Worm (Caenorhabditis elegans) whole organism, L4 larva: ENCODE data around the gene Y82E9BR.10.

ENCODE experiments used
- D1046.2 ChIP-seq: fragments of 200-800 bp; sonication (Bioruptor generic); IDR thresholded peaks from 2 replicates; pipeline ENCODE4 v1.3.6; 2022; ENCODE audit warnings: missing genetic modification characterization, missing compliant biosample characterization
- F37D6.2 ChIP-seq: sonication (generic microtip); optimal IDR thresholded peaks from 2 replicates; lab custom pipeline; 2016; ENCODE audit warnings: mild to moderate bottlenecking, missing genetic modification characterization, missing compliant biosample characterization
- F49E8.2 ChIP-seq: sonication (generic microtip); optimal IDR thresholded peaks from 2 replicates; lab custom pipeline; 2016; ENCODE audit warnings: missing compliant biosample characterization, mild to moderate bottlenecking, missing genetic modification characterization, borderline replicate concordance
- Y105C5A.15 ChIP-seq: fragments of 200-800 bp; sonication (Bioruptor generic); IDR thresholded peaks from 2 replicates; pipeline ENCODE4 v1.3.6; 2022; ENCODE audit warnings: missing genetic modification characterization, missing compliant biosample characterization
- Y48G9A.11 ChIP-seq: fragments of 200-800 bp; sonication (Bioruptor generic); IDR thresholded peaks from 2 replicates; pipeline ENCODE4 v1.3.6; 2022; ENCODE audit warnings: missing genetic modification reagents, missing genetic modification characterization, missing compliant biosample characterization
- ZK546.5 ChIP-seq, 2 experiments: sonication (generic microtip); optimal IDR thresholded peaks; 2 replicates each; lab custom pipeline; 2017; ENCODE audit warnings: missing biosample characterization in 2 of 2, missing genetic modification characterization in 2 of 2
- aha-1 ChIP-seq: fragments of 150-350 bp; peaks from one replicate; lab custom pipeline; 2014; ENCODE audit warnings: missing biosample characterization, missing genetic modification characterization
- ama-1 ChIP-seq: fragments of 150-350 bp; optimal IDR thresholded peaks from 2 replicates; lab custom pipeline; 2014; ENCODE audit warnings: inconsistent platforms, mixed read lengths
- attf-4 ChIP-seq: sonication (generic microtip); optimal IDR thresholded peaks from 3 replicates; lab custom pipeline; 2017; ENCODE audit warnings: missing biosample characterization, missing genetic modification characterization
- ceh-32 ChIP-seq: sonication (generic microtip); optimal IDR thresholded peaks from 2 replicates; lab custom pipeline; 2016; ENCODE audit warnings: mild to moderate bottlenecking, missing genetic modification characterization, missing compliant biosample characterization; ENCODE audit not compliant: poor library complexity
- ceh-44 ChIP-seq: fragments of 200-800 bp; sonication (Bioruptor generic); IDR thresholded peaks from 2 replicates; pipeline ENCODE4 v1.3.6; 2022; ENCODE audit warnings: missing genetic modification reagents, missing genetic modification characterization, missing compliant biosample characterization
- ceh-82 ChIP-seq: sonication (generic microtip); optimal IDR thresholded peaks from 2 replicates; lab custom pipeline; 2017; ENCODE audit warnings: missing biosample characterization, missing genetic modification characterization
- ces-1 ChIP-seq: fragments of 150-350 bp; sonication (generic microtip); optimal IDR thresholded peaks from 4 replicates; lab custom pipeline; 2014; ENCODE audit warnings: missing biosample characterization, missing genetic modification reagents, missing genetic modification characterization
- cey-2 ChIP-seq: sonication (generic microtip); optimal IDR thresholded peaks from 3 replicates; lab custom pipeline; 2017; ENCODE audit warnings: missing genetic modification characterization, mild to moderate bottlenecking, missing compliant biosample characterization, antibody characterized with exemption, borderline replicate concordance; ENCODE audit not compliant: insufficient read depth
- daf-12 ChIP-seq: fragments of 150-350 bp; optimal IDR thresholded peaks from 2 replicates; lab custom pipeline; 2014; ENCODE audit warnings: missing biosample characterization, missing genetic modification reagents, missing genetic modification characterization
- daf-16 ChIP-seq, 3 experiments: sonication (generic microtip); optimal IDR thresholded peaks; 2 replicates each; lab custom pipeline; 2016 to 2017; ENCODE audit warnings: missing genetic modification characterization in 3 of 3, missing genetic modification reagents in 3 of 3, mild to moderate bottlenecking in 2 of 3, missing compliant biosample characterization in 2 of 3, missing biosample characterization in 1 of 3, moderate library complexity in 1 of 3
- daf-19 ChIP-seq: fragments of 200-800 bp; sonication (Bioruptor generic); conservative IDR thresholded peaks from 2 replicates; pipeline ENCODE4 v1.3.6; 2022; ENCODE audit warnings: missing genetic modification characterization, missing compliant biosample characterization
- daf-8 ChIP-seq: fragments of 200-800 bp; sonication (Bioruptor generic); IDR thresholded peaks from 2 replicates; pipeline ENCODE4 v1.3.6; 2022; ENCODE audit warnings: missing genetic modification characterization, missing compliant biosample characterization
- dmd-9 ChIP-seq: fragments of 200-800 bp; sonication (Bioruptor generic); IDR thresholded peaks from 2 replicates; pipeline ENCODE4 v1.3.6; 2022; ENCODE audit warnings: missing genetic modification reagents, missing genetic modification characterization, missing compliant biosample characterization
- duxl-1 ChIP-seq: sonication (generic microtip); optimal IDR thresholded peaks from 2 replicates; lab custom pipeline; 2016; ENCODE audit warnings: mild to moderate bottlenecking, missing genetic modification characterization, moderate library complexity, missing compliant biosample characterization; ENCODE audit not compliant: poor library complexity
- dve-1 ChIP-seq: sonication (generic microtip); optimal IDR thresholded peaks from 2 replicates; lab custom pipeline; 2017; ENCODE audit warnings: antibody characterized with exemption, mild to moderate bottlenecking, missing genetic modification characterization, missing compliant biosample characterization; ENCODE audit not compliant: insufficient read depth
- egl-43 ChIP-seq: fragments of 200-800 bp; sonication (Bioruptor generic); IDR thresholded peaks from 2 replicates; pipeline ENCODE4 v1.3.6; 2022; ENCODE audit warnings: missing genetic modification reagents, missing genetic modification characterization, missing compliant biosample characterization
- fos-1 ChIP-seq: fragments of 150-350 bp; optimal IDR thresholded peaks from 2 replicates; lab custom pipeline; 2014; ENCODE audit warnings: missing biosample characterization, missing genetic modification characterization
- hif-1 ChIP-seq, 2 experiments: sonication (generic microtip); optimal IDR thresholded peaks; 2 replicates each; lab custom pipeline; 2016 to 2017; ENCODE audit warnings: missing compliant biosample characterization in 2 of 2, missing genetic modification characterization in 2 of 2, missing genetic modification reagents in 2 of 2, missing genotype in 2 of 2, mild to moderate bottlenecking in 1 of 2
- hmg-1.1 ChIP-seq: fragments of 200-800 bp; sonication (Bioruptor generic); IDR thresholded peaks from 2 replicates; pipeline ENCODE4 v1.3.6; 2022; ENCODE audit warnings: missing genetic modification reagents, missing genetic modification characterization, missing compliant biosample characterization
- jun-1 ChIP-seq: fragments of 150-350 bp; optimal IDR thresholded peaks from 2 replicates; lab custom pipeline; 2014; ENCODE audit warnings: missing biosample characterization, missing genetic modification reagents, missing genetic modification characterization
- lim-7 ChIP-seq: fragments of 200-800 bp; sonication (Bioruptor generic); IDR thresholded peaks from 2 replicates; pipeline ENCODE4 v1.3.6; 2022; ENCODE audit warnings: missing genetic modification characterization, missing compliant biosample characterization
- lin-1 ChIP-seq: fragments of 200-800 bp; sonication (Bioruptor generic); IDR thresholded peaks from 2 replicates; pipeline ENCODE4 v1.3.6; 2022; ENCODE audit warnings: missing genetic modification reagents, missing genetic modification characterization, missing compliant biosample characterization
- lin-15B ChIP-seq: fragments of 150-350 bp; sonication (generic microtip); optimal IDR thresholded peaks from 3 replicates; lab custom pipeline; 2014; ENCODE audit warnings: missing biosample characterization, missing genetic modification characterization
- lin-38 ChIP-seq: fragments of 200-800 bp; sonication (Bioruptor generic); IDR thresholded peaks from 2 replicates; pipeline ENCODE4 v1.3.6; 2022; ENCODE audit warnings: missing genetic modification reagents, missing genetic modification characterization, missing compliant biosample characterization
- lir-3 ChIP-seq: sonication (generic microtip); optimal IDR thresholded peaks from 2 replicates; lab custom pipeline; 2016; ENCODE audit warnings: mild to moderate bottlenecking, missing genetic modification characterization, missing compliant biosample characterization
- madf-9 ChIP-seq: fragments of 200-800 bp; sonication (Bioruptor generic); conservative IDR thresholded peaks from 2 replicates; pipeline ENCODE4 v1.3.6; 2022; ENCODE audit warnings: missing genetic modification reagents, missing genetic modification characterization, missing compliant biosample characterization
- mdl-1 ChIP-seq, 2 experiments: fragments of 150-350 bp in 1 of 2; sonication (generic microtip) in 1 of 2; optimal IDR thresholded peaks; 2 replicates each; lab custom pipeline; 2014 to 2017; ENCODE audit warnings: missing biosample characterization in 2 of 2, missing genetic modification characterization in 2 of 2
- mes-2 ChIP-seq: sonication (generic microtip); optimal IDR thresholded peaks from 2 replicates; lab custom pipeline; 2016; ENCODE audit warnings: missing genotype, mild to moderate bottlenecking, missing genetic modification characterization, missing compliant biosample characterization; ENCODE audit not compliant: poor library complexity, severe bottlenecking
- mxl-2 ChIP-seq: fragments of 200-800 bp; sonication (Bioruptor generic); conservative IDR thresholded peaks from 2 replicates; pipeline ENCODE4 v1.3.6; 2022; ENCODE audit warnings: missing genetic modification reagents, missing genetic modification characterization, missing compliant biosample characterization
- nhr-11 ChIP-seq: fragments of 150-350 bp; optimal IDR thresholded peaks from 2 replicates; lab custom pipeline; 2014; ENCODE audit warnings: missing biosample characterization, missing genetic modification characterization
- nhr-28 ChIP-seq: fragments of 150-350 bp; optimal IDR thresholded peaks from 2 replicates; lab custom pipeline; 2014; ENCODE audit warnings: missing biosample characterization, missing genetic modification characterization
- nhr-41 ChIP-seq: fragments of 200-800 bp; sonication (Bioruptor generic); IDR thresholded peaks from 2 replicates; pipeline ENCODE4 v1.3.6; 2022; ENCODE audit warnings: missing genetic modification reagents, missing genetic modification characterization, missing compliant biosample characterization
- nhr-42 ChIP-seq: fragments of 200-800 bp; sonication (Bioruptor generic); IDR thresholded peaks from 2 replicates; pipeline ENCODE4 v1.3.6; 2022; ENCODE audit warnings: missing genetic modification characterization, missing compliant biosample characterization
- nhr-76 ChIP-seq: fragments of 150-350 bp; optimal IDR thresholded peaks from 2 replicates; lab custom pipeline; 2014; ENCODE audit warnings: missing biosample characterization, missing genetic modification characterization
- nhr-77 ChIP-seq: fragments of 150-350 bp; optimal IDR thresholded peaks from 2 replicates; lab custom pipeline; 2014; ENCODE audit warnings: missing biosample characterization, missing genetic modification characterization
- pqm-1 ChIP-seq: sonication (generic microtip); optimal IDR thresholded peaks from 2 replicates; lab custom pipeline; 2017; ENCODE audit warnings: missing biosample characterization, missing genetic modification characterization
- snpc-4 ChIP-seq: fragments of 150-350 bp; optimal IDR thresholded peaks from 2 replicates; lab custom pipeline; 2014; ENCODE audit warnings: missing biosample characterization, missing genetic modification characterization
- tra-1 ChIP-seq: fragments of 200-800 bp; sonication (Bioruptor generic); IDR thresholded peaks from 2 replicates; pipeline ENCODE4 v1.3.6; 2022; ENCODE audit warnings: missing genetic modification reagents, missing genetic modification characterization, missing compliant biosample characterization
- unc-130 ChIP-seq: sonication (generic microtip); optimal IDR thresholded peaks from 2 replicates; lab custom pipeline; 2016; ENCODE audit warnings: missing genetic modification reagents, missing genetic modification characterization, missing compliant biosample characterization
- zag-1 ChIP-seq: fragments of 150-350 bp; optimal IDR thresholded peaks from 2 replicates; lab custom pipeline; 2014; ENCODE audit warnings: missing biosample characterization, missing genetic modification characterization
- zip-11 ChIP-seq: fragments of 200-800 bp; sonication (Bioruptor generic); IDR thresholded peaks from 2 replicates; pipeline ENCODE4 v1.3.6; 2022; ENCODE audit warnings: missing genetic modification characterization, missing compliant biosample characterization
- zip-2 ChIP-seq: fragments of 150-350 bp; optimal IDR thresholded peaks from 2 replicates; lab custom pipeline; 2014; ENCODE audit warnings: missing biosample characterization, missing genetic modification characterization
- ztf-11 ChIP-seq: fragments of 150-350 bp; optimal IDR thresholded peaks from 2 replicates; lab custom pipeline; 2014; ENCODE audit warnings: missing biosample characterization, missing genetic modification characterization
- ztf-7 ChIP-seq: fragments of 150-350 bp; optimal IDR thresholded peaks from 2 replicates; lab custom pipeline; 2014; ENCODE audit warnings: missing biosample characterization, missing genetic modification characterization

Y82E9BR.10 gene

DNA sequence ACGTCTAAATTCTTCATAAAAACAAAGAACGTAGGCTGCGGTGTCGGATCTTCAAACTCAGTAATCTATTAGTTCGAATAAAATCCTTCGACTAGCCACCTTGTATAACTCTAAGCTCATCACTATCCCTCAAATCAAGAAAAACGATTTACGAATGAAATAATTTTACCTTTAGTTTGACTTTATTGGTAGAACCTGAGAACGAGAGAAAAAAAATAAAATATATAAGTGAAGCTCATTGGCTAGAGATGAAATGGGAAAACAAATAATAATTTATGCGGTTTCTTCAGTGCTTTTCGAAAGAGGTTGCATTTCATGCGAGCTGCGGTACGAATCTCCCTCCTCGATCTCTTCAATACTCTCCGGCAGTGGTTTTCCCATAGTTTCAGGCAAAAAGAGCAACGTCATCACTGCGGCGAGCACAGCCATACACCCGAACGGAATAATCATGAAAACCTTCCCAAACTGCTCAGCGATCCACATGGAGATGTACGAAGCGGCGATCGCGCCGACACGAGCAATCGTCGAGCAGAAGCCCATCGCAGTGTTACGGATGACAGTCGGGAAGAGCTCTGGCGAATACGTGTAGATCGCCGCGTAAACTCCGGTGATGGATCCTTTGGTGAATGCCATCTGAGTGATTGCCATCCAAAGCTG is 44.4 kb upstream of the Y82E9BR.10 start (continued):
- TF ChIP-seq jun-1 (tag; lab: Kevin White, UChicago) (peak; percentile 12), ceh-82 (no peak), lim-7 (GFP tag; lab: Robert Waterston, UW) (0 out of 2 replicates have a peak, but pooled peaks have one; percentile 22), pqm-1 (tag; lab: Kevin White, UChicago) (no peak), lin-15B (peak; percentile 23), dve-1 (peak; percentile 76), mes-2 (peak; percentile 61), duxl-1 (tag; lab: Kevin White, UChicago) (peak; percentile 46), snpc-4 (no peak), D1046.2 (GFP tag; lab: Robert Waterston, UW) (no peak), zag-1 (tag; lab: Kevin White, UChicago) (no peak), hif-1 (tag; optimal IDR thresholded peaks at IDR 0.05; lab: Kevin White, UChicago) (peak in 1 of 2 experiments; percentile 70), ama-1 (lab: Kevin White, UChicago) (peak; percentile 92), nhr-42 (GFP tag; lab: Robert Waterston, UW) (peak; percentile 40; the same call in 1 of the 2 replicates), F49E8.2 (peak; percentile 90), fos-1 (tag; lab: Kevin White, UChicago) (no peak), aha-1 (tag; lab: Kevin White, UChicago) (peak; percentile 97), lir-3 (peak; percentile 6), Y48G9A.11 (GFP tag; lab: Robert Waterston, UW) (peak; percentile 79), daf-12 (tag; lab: Kevin White, UChicago) (no peak), attf-4 (tag; lab: Kevin White, UChicago) (peak; percentile 40), unc-130 (GFP tag; lab: Kevin White, UChicago) (peak; percentile 34), daf-19 (GFP tag; lab: Robert Waterston, UW) (peak; percentile 97; the same call in 1 of the 2 replicates), ztf-7 (tag; lab: Kevin White, UChicago) (no peak), cey-2 (tag; lab: Kevin White, UChicago) (no peak), ces-1 (GFP tag; lab: Kevin White, UChicago) (no peak), lin-1 (GFP tag; lab: Robert Waterston, UW) (peak; percentile 93), madf-9 (GFP tag; lab: Robert Waterston, UW) (peak; percentile 16), lin-38 (GFP tag; lab: Robert Waterston, UW) (peak; percentile 88), tra-1 (peak; percentile 73; the same call in 1 of the 2 replicates), nhr-41 (GFP tag; lab: Robert Waterston, UW) (no peak), dmd-9 (GFP tag; lab: Robert Waterston, UW) (peak; percentile 33; the same call in 1 of the 2 replicates), nhr-28 (tag; lab: Kevin White, UChicago) (peak; percentile 34), ZK546.5 (tag; optimal IDR thresholded peaks at IDR 0.05; lab: Kevin White, UChicago) (peak in 1 of 2 experiments; percentile 83), daf-8 (GFP tag; lab: Robert Waterston, UW) (no peak), ceh-32 (tag; lab: Kevin White, UChicago) (no peak), zip-11 (GFP tag; lab: Robert Waterston, UW) (no peak), nhr-11 (tag; lab: Kevin White, UChicago) (no peak), Y105C5A.15 (peak; percentile 94), egl-43 (GFP tag; lab: Robert Waterston, UW) (no peak; the same call in none of the 2 replicates), mdl-1 (tag; optimal IDR thresholded peaks at IDR 0.05; lab: Kevin White, UChicago) (peak in 1 of 2 experiments; percentile 29), F37D6.2 (tag; lab: Kevin White, UChicago) (peak; percentile 17), ztf-11 (tag; lab: Kevin White, UChicago) (no peak), zip-2 (tag; lab: Kevin White, UChicago) (no peak), ceh-44 (no peak), mxl-2 (peak; percentile 58; the same call in 1 of the 2 replicates), nhr-77 (tag; lab: Kevin White, UChicago) (peak; percentile 90), daf-16 (GFP tag; optimal IDR thresholded peaks at IDR 0.05; lab: Kevin White, UChicago) (peak; percentile 24 to 37), daf-16 (tag; optimal IDR thresholded peaks at IDR 0.05; lab: Kevin White, UChicago) (peak; percentile 57), hmg-1.1 (GFP tag; lab: Robert Waterston, UW) (peak; percentile 56), nhr-76 (tag; lab: Kevin White, UChicago) (no peak)
